Worm (Caenorhabditis elegans): ENCODE measurements around the gene R07E5.17.

ce11 chrIII:4444492-4444891 lies 40.3 kb upstream of the R07E5.17 start:
- no peak for TF ChIP-seq nhr-237 (tag; optimal IDR thresholded peaks at IDR 0.05)
- TF ChIP-seq ceh-83 (GFP tag; optimal IDR thresholded peaks at IDR 0.05) = no peak
- no peak for TF ChIP-seq lsy-2 (tag; optimal IDR thresholded peaks at IDR 0.05)
- no peak for TF ChIP-seq unc-62 (GFP tag; optimal IDR thresholded peaks at IDR 0.05)
- no peak for TF ChIP-seq ces-1 (GFP tag; optimal IDR thresholded peaks at IDR 0.05)
- TF ChIP-seq unc-39 (tag; optimal IDR thresholded peaks at IDR 0.05) = no peak

Data from whole organism, mixed stage, embryonic.